Worm (Caenorhabditis elegans): Measurements from ENCODE around the gene E02H4.2.

Gene E02H4.2

ce11 chrX:14241531-14241930, 39.9 kb downstream of the E02H4.2 start:
- TF ChIP-seq lin-11 (tag; optimal IDR thresholded peaks at IDR 0.05) (no peak), aly-2 (tag; optimal IDR thresholded peaks at IDR 0.05) (no peak), nhr-10 (tag; optimal IDR thresholded peaks at IDR 0.05) (no peak), mbf-1 (tag; optimal IDR thresholded peaks at IDR 0.05) (no peak), C34F6.9 (tag; optimal IDR thresholded peaks at IDR 0.05) (no peak), sem-4 (tag; optimal IDR thresholded peaks at IDR 0.05) (no peak)

- TF ChIP-seq gmeb-1 (tag; optimal IDR thresholded peaks at IDR 0.05), result no peak
- TF ChIP-seq nhr-237 (tag; optimal IDR thresholded peaks at IDR 0.05), result no peak
- TF ChIP-seq sma-9 (GFP tag; optimal IDR thresholded peaks at IDR 0.05), result no peak
- TF ChIP-seq sma-9 (tag; optimal IDR thresholded peaks at IDR 0.05), result no peak
Observed at ce11 chrX:14240205-14240604, 41.2 kb downstream of the E02H4.2 start.

- TF ChIP-seq fos-1 (tag; optimal IDR thresholded peaks at IDR 0.05), result peak; percentile 35
- peak; percentile 9 for TF ChIP-seq blmp-1 (tag; optimal IDR thresholded peaks at IDR 0.05; ENCODE audit: insufficient read depth)
- TF ChIP-seq F13H6.1 (tag; optimal IDR thresholded peaks at IDR 0.05), result peak; percentile 39
- TF ChIP-seq dmd-4 (tag; optimal IDR thresholded peaks at IDR 0.05), result no peak
- peak; percentile 15 for TF ChIP-seq sma-9 (GFP tag; optimal IDR thresholded peaks at IDR 0.05)
- TF ChIP-seq sma-9 (tag; optimal IDR thresholded peaks at IDR 0.05), result no peak
- TF ChIP-seq lsy-2 (tag; optimal IDR thresholded peaks at IDR 0.05), result peak in 1 of 2 experiments; percentile 51
- TF ChIP-seq crh-2 (tag; optimal IDR thresholded peaks at IDR 0.05), result peak; percentile 27
- peak; percentile 66 for TF ChIP-seq unc-55 (GFP tag; optimal IDR thresholded peaks at IDR 0.05)
- TF ChIP-seq nhr-129 (tag; optimal IDR thresholded peaks at IDR 0.05), result peak; percentile 79
- TF ChIP-seq Y55F3AM.14 (GFP tag; optimal IDR thresholded peaks at IDR 0.05), result no peak
- no peak for TF ChIP-seq nhr-77 (tag; optimal IDR thresholded peaks at IDR 0.05)
- peak; percentile 78 for TF ChIP-seq C34F6.9 (tag; optimal IDR thresholded peaks at IDR 0.05)
- TF ChIP-seq nhr-25 (tag; optimal IDR thresholded peaks at IDR 0.05), result peak; percentile 46
Observed at ce11 chrX:14238291-14238758, 43.1 kb downstream of the E02H4.2 start, which contains the start of gene K04C1.2. Gene K04C1.2, plus strand, starts transcription at chrX:14238708.

- TF ChIP-seq skn-1 (tag; optimal IDR thresholded peaks at IDR 0.05) (no peak), unc-62 (GFP tag; optimal IDR thresholded peaks at IDR 0.05) (no peak), peb-1 (tag; optimal IDR thresholded peaks at IDR 0.05) (no peak), C34F6.9 (tag; optimal IDR thresholded peaks at IDR 0.05) (no peak), gmeb-1 (tag; optimal IDR thresholded peaks at IDR 0.05) (no peak), alr-1 (tag; optimal IDR thresholded peaks at IDR 0.05) (no peak)
Observed at ce11 chrX:14236121-14236824, 45.2 kb downstream of the E02H4.2 start.

ce11 chrX:14234932-14235331, 46.5 kb downstream of the E02H4.2 start, which contains the start of gene srg-37:
Gene srg-37, minus strand, starts transcription at chrX:14235032.
- no peak for TF ChIP-seq elt-1 (tag; optimal IDR thresholded peaks at IDR 0.05)
- TF ChIP-seq nhr-10 (tag; optimal IDR thresholded peaks at IDR 0.05), result no peak
- TF ChIP-seq nhr-237 (tag; optimal IDR thresholded peaks at IDR 0.05), result no peak
- no peak for TF ChIP-seq ceh-82 (tag; optimal IDR thresholded peaks at IDR 0.05)
- no peak for TF ChIP-seq lin-11 (tag; optimal IDR thresholded peaks at IDR 0.05)
- no peak for TF ChIP-seq snpc-4 (tag; optimal IDR thresholded peaks at IDR 0.05)
- TF ChIP-seq ceh-16 (tag; optimal IDR thresholded peaks at IDR 0.05), result no peak
- TF ChIP-seq crh-2 (tag; optimal IDR thresholded peaks at IDR 0.05), result no peak
- TF ChIP-seq egl-27 (tag; optimal IDR thresholded peaks at IDR 0.05), result no peak
- TF ChIP-seq ztf-1 (GFP tag; conservative IDR thresholded peaks at IDR 0.05), result no peak
- no peak for TF ChIP-seq nhr-77 (tag; optimal IDR thresholded peaks at IDR 0.05)
- TF ChIP-seq nhr-21 (tag; optimal IDR thresholded peaks at IDR 0.05), result no peak
- TF ChIP-seq nhr-129 (tag; optimal IDR thresholded peaks at IDR 0.05), result no peak
- TF ChIP-seq ztf-11 (tag; optimal IDR thresholded peaks at IDR 0.05), result no peak
- no peak for TF ChIP-seq zag-1 (tag; optimal IDR thresholded peaks at IDR 0.05)
- no peak for TF ChIP-seq sma-3 (GFP tag; optimal IDR thresholded peaks at IDR 0.05)
